Fruit fly (Drosophila melanogaster) whole organism, embryonic: ENCODE measurements around the gene Sodh2.

Source experiments
- B-H1 ChIP-seq: fragments of 200-800 bp; sonication (Bioruptor generic); IDR thresholded peaks from 3 replicates; pipeline ENCODE4 v1.3.6; 2022; ENCODE audit warnings: missing biosample characterization, missing genetic modification characterization
- Bteb2 ChIP-seq: fragments of 200-800 bp; sonication (Bioruptor generic); optimal IDR thresholded peaks from 2 replicates; lab custom pipeline; 2016; ENCODE audit warnings: missing biosample characterization, missing genetic modification characterization
- CG11696 ChIP-seq: fragments of 200-800 bp; sonication (Bioruptor generic); IDR thresholded peaks from 2 replicates; pipeline ENCODE4 v1.3.6; 2022; ENCODE audit warnings: missing biosample characterization, missing genetic modification characterization
- CG12071 ChIP-seq: fragments of 200-800 bp; sonication (Bioruptor generic); optimal IDR thresholded peaks from 3 replicates; lab custom pipeline; 2018; ENCODE audit warnings: missing biosample characterization, mild to moderate bottlenecking, missing genetic modification characterization
- CG12219 ChIP-seq: fragments of 200-800 bp; sonication (Bioruptor generic); optimal IDR thresholded peaks from 3 replicates; lab custom pipeline; 2018; ENCODE audit warnings: missing biosample characterization, mild to moderate bottlenecking, missing genetic modification characterization
- CG1233 ChIP-seq: fragments of 200-800 bp; sonication (Bioruptor generic); optimal IDR thresholded peaks from 4 replicates; lab custom pipeline; 2018; ENCODE audit warnings: missing biosample characterization, mild to moderate bottlenecking, missing genetic modification characterization
- CG12769 ChIP-seq: fragments of 200-800 bp; sonication (Bioruptor generic); optimal IDR thresholded peaks from 2 replicates; lab custom pipeline; 2019; ENCODE audit warnings: missing biosample characterization, mild to moderate bottlenecking, missing genetic modification characterization, moderate library complexity
- CG14050 ChIP-seq: fragments of 200-800 bp; sonication (Bioruptor generic); IDR thresholded peaks from 3 replicates; pipeline ENCODE4 v1.3.6; 2022; ENCODE audit warnings: missing biosample characterization, missing genetic modification characterization
- CG14710 ChIP-seq: fragments of 200-800 bp; sonication (Bioruptor generic); optimal IDR thresholded peaks from 3 replicates; lab custom pipeline; 2019; ENCODE audit warnings: missing biosample characterization, mild to moderate bottlenecking, missing genetic modification characterization, moderate library complexity
- CG14860 ChIP-seq: fragments of 200-800 bp; sonication (Bioruptor generic); IDR thresholded peaks from 3 replicates; pipeline ENCODE4 v1.3.6; 2022; ENCODE audit warnings: missing biosample characterization, missing genetic modification characterization; ENCODE audit not compliant: partially characterized antibody
- CG1603 ChIP-seq: fragments of 200-800 bp; sonication (Bioruptor generic); optimal IDR thresholded peaks from 2 replicates; lab custom pipeline; 2019; ENCODE audit warnings: missing biosample characterization, mild to moderate bottlenecking, missing genetic modification characterization, moderate library complexity
- CG17829 ChIP-seq: fragments of 200-800 bp; optimal IDR thresholded peaks from 2 replicates; lab custom pipeline; 2019; ENCODE audit warnings: missing biosample characterization, mild to moderate bottlenecking, missing genetic modification characterization, moderate library complexity
- CG2202 ChIP-seq: fragments of 200-800 bp; sonication (Bioruptor generic); optimal IDR thresholded peaks from 2 replicates; lab custom pipeline; 2018; ENCODE audit warnings: missing biosample characterization, mild to moderate bottlenecking, missing genetic modification characterization
- CG2712 ChIP-seq: fragments of 200-800 bp; optimal IDR thresholded peaks from 3 replicates; lab custom pipeline; 2019; ENCODE audit warnings: missing biosample characterization, mild to moderate bottlenecking, missing genetic modification characterization, moderate library complexity
- CG31365 ChIP-seq: fragments of 200-800 bp; sonication (Bioruptor generic); optimal IDR thresholded peaks from 2 replicates; lab custom pipeline; 2018; ENCODE audit warnings: missing biosample characterization, mild to moderate bottlenecking, missing genetic modification characterization
- CG34376 ChIP-seq: fragments of 200-800 bp; sonication (Bioruptor generic); optimal IDR thresholded peaks from 2 replicates; lab custom pipeline; 2018; ENCODE audit warnings: missing biosample characterization, mild to moderate bottlenecking, missing genetic modification characterization
- CG34422 ChIP-seq: fragments of 200-800 bp; sonication (Bioruptor generic); IDR thresholded peaks from 3 replicates; pipeline ENCODE4 v1.3.6; 2022; ENCODE audit warnings: missing biosample characterization, missing genetic modification characterization
- CG3838 ChIP-seq: fragments of 200-800 bp; sonication (Bioruptor generic); optimal IDR thresholded peaks from 3 replicates; lab custom pipeline; 2016; ENCODE audit warnings: missing biosample characterization, missing genetic modification characterization
- CG5953 ChIP-seq: fragments of 200-800 bp; sonication (Bioruptor generic); IDR thresholded peaks from 2 replicates; pipeline ENCODE4 v1.3.6; 2022; ENCODE audit warnings: missing biosample characterization, missing genetic modification characterization
- CG7372 ChIP-seq: fragments of 200-800 bp; sonication (Bioruptor generic); IDR thresholded peaks from 2 replicates; pipeline ENCODE4 v1.3.6; 2022; ENCODE audit warnings: missing biosample characterization, missing genetic modification characterization
- CG7556 ChIP-seq: fragments of 200-800 bp; sonication (Bioruptor generic); optimal IDR thresholded peaks from 2 replicates; lab custom pipeline; 2017; ENCODE audit warnings: missing biosample characterization, mild to moderate bottlenecking, missing genetic modification characterization
- CG8281 ChIP-seq: fragments of 200-800 bp; sonication (Bioruptor generic); optimal IDR thresholded peaks from 2 replicates; lab custom pipeline; 2018; ENCODE audit warnings: missing biosample characterization, mild to moderate bottlenecking, missing genetic modification characterization, moderate library complexity
- CG8765 ChIP-seq: fragments of 200-800 bp; sonication (Bioruptor generic); IDR thresholded peaks from 2 replicates; pipeline ENCODE4 v1.3.6; 2022; ENCODE audit warnings: missing biosample characterization, missing genetic modification characterization
- CG8924 ChIP-seq: fragments of 200-800 bp; optimal IDR thresholded peaks from 3 replicates; lab custom pipeline; 2019; ENCODE audit warnings: missing biosample characterization, mild to moderate bottlenecking, missing genetic modification characterization, moderate library complexity
- CG9437 ChIP-seq: fragments of 200-800 bp; sonication (Bioruptor generic); optimal IDR thresholded peaks from 2 replicates; lab custom pipeline; 2018; ENCODE audit warnings: missing biosample characterization, mild to moderate bottlenecking, missing genetic modification characterization
- Dbx ChIP-seq: fragments of 200-800 bp; sonication (Bioruptor generic); IDR thresholded peaks from 3 replicates; pipeline ENCODE4 v1.3.6; 2022; ENCODE audit warnings: missing biosample characterization, missing genetic modification characterization
- Deaf1 ChIP-seq: fragments of 200-800 bp; optimal IDR thresholded peaks from 3 replicates; lab custom pipeline; 2019; ENCODE audit warnings: missing biosample characterization, mild to moderate bottlenecking, missing genetic modification characterization, moderate library complexity
- Fer1 ChIP-seq: fragments of 200-800 bp; sonication (Bioruptor generic); optimal IDR thresholded peaks from 2 replicates; lab custom pipeline; 2017; ENCODE audit warnings: missing biosample characterization, mild to moderate bottlenecking, missing genetic modification characterization
- HLH4C ChIP-seq: fragments of 200-800 bp; sonication (Bioruptor generic); IDR thresholded peaks from 3 replicates; pipeline ENCODE4 v1.3.6; 2022; ENCODE audit warnings: missing biosample characterization, missing genetic modification characterization; ENCODE audit not compliant: partially characterized antibody
- HmgZ ChIP-seq: fragments of 200-800 bp; sonication (Bioruptor generic); optimal IDR thresholded peaks from 2 replicates; lab custom pipeline; 2018; ENCODE audit warnings: missing biosample characterization, mild to moderate bottlenecking, missing genetic modification characterization
- Hmr ChIP-seq: fragments of 200-800 bp; sonication (Bioruptor generic); optimal IDR thresholded peaks from 3 replicates; lab custom pipeline; 2017; ENCODE audit warnings: mild to moderate bottlenecking, missing biosample characterization, missing genetic modification reagents, missing genetic modification characterization
- Meics ChIP-seq: fragments of 200-800 bp; sonication (Bioruptor generic); optimal IDR thresholded peaks from 2 replicates; lab custom pipeline; 2017; ENCODE audit warnings: missing biosample characterization, mild to moderate bottlenecking, missing genetic modification characterization
- Usf ChIP-seq: fragments of 200-800 bp; sonication (Bioruptor generic); optimal IDR thresholded peaks from 2 replicates; lab custom pipeline; 2017; ENCODE audit warnings: missing genotype, missing biosample characterization, missing genetic modification characterization
- bbx ChIP-seq: fragments of 200-800 bp; sonication (Bioruptor generic); IDR thresholded peaks from 2 replicates; pipeline ENCODE4 v1.3.6; 2022; ENCODE audit warnings: missing biosample characterization, missing genetic modification characterization; ENCODE audit not compliant: partially characterized antibody
- chinmo ChIP-seq: fragments of 200-800 bp; sonication (Bioruptor generic); IDR thresholded peaks from 4 replicates; pipeline ENCODE4 v1.3.6; 2022; ENCODE audit warnings: missing biosample characterization, missing genetic modification characterization; ENCODE audit not compliant: partially characterized antibody
- ci ChIP-seq: fragments of 200-800 bp; sonication (Bioruptor generic); IDR thresholded peaks from 3 replicates; pipeline ENCODE4 v1.3.6; 2022; ENCODE audit warnings: missing biosample characterization, missing genetic modification characterization
- croc ChIP-seq: fragments of 200-800 bp; sonication (Bioruptor generic); conservative IDR thresholded peaks from 3 replicates; pipeline ENCODE4 v1.3.6; 2022; ENCODE audit warnings: missing biosample characterization, missing genetic modification characterization
- insv ChIP-seq, 2 experiments: fragments of 200-800 bp; sonication (Bioruptor generic); optimal IDR thresholded peaks; 3 replicates each; lab custom pipeline; 2016 to 2018; ENCODE audit warnings: missing biosample characterization in 2 of 2, missing genetic modification characterization in 2 of 2
- kni ChIP-seq: fragments of 200-800 bp; sonication (Bioruptor generic); optimal IDR thresholded peaks from 3 replicates; lab custom pipeline; 2017; ENCODE audit warnings: mild to moderate bottlenecking, missing biosample characterization, missing genetic modification reagents, missing genetic modification characterization
- nerfin-2 ChIP-seq: fragments of 200-800 bp; sonication (Bioruptor generic); IDR thresholded peaks from 2 replicates; pipeline ENCODE4 v1.3.6; 2022; ENCODE audit warnings: missing biosample characterization, missing genetic modification characterization; ENCODE audit not compliant: partially characterized antibody
- odd ChIP-seq: fragments of 200-800 bp; sonication (Bioruptor generic); optimal IDR thresholded peaks from 2 replicates; lab custom pipeline; 2017; ENCODE audit warnings: missing biosample characterization, mild to moderate bottlenecking, missing genetic modification characterization
- org-1 ChIP-seq: fragments of 200-800 bp; sonication (Bioruptor generic); optimal IDR thresholded peaks from 2 replicates; lab custom pipeline; 2017; ENCODE audit warnings: missing biosample characterization, missing genetic modification characterization
- phol ChIP-seq: fragments of 200-800 bp; sonication (Bioruptor generic); optimal IDR thresholded peaks from 3 replicates; lab custom pipeline; 2018; ENCODE audit warnings: missing biosample characterization, mild to moderate bottlenecking, missing genetic modification characterization, moderate library complexity
- pzg ChIP-seq: fragments of 200-800 bp; sonication (Bioruptor generic); optimal IDR thresholded peaks from 3 replicates; lab custom pipeline; 2018; ENCODE audit warnings: missing biosample characterization, mild to moderate bottlenecking, missing genetic modification characterization, moderate library complexity
- row ChIP-seq: fragments of 200-800 bp; sonication (Bioruptor generic); IDR thresholded peaks from 3 replicates; pipeline ENCODE4 v1.3.6; 2022; ENCODE audit warnings: missing biosample characterization, missing genetic modification characterization
- sc ChIP-seq, 3 experiments: fragments of >200 bp in 2 of 3; fragments of 200-800 bp in 1 of 3; sonication (Bioruptor generic) in 1 of 3; optimal IDR thresholded peaks; 2 replicates in 2 of 3; 3 replicates in 1 of 3; lab custom pipeline; 2017; ENCODE audit warnings: mild to moderate bottlenecking in 1 of 3, missing biosample characterization in 1 of 3, missing genetic modification characterization in 1 of 3, missing genetic modification reagents in 1 of 3
- wek ChIP-seq: fragments of 200-800 bp; sonication (Bioruptor generic); optimal IDR thresholded peaks from 3 replicates; lab custom pipeline; 2018; ENCODE audit warnings: missing biosample characterization, mild to moderate bottlenecking, missing genetic modification characterization, moderate library complexity
- zfh1 ChIP-seq: fragments of 200-800 bp; sonication (Bioruptor generic); IDR thresholded peaks from 3 replicates; pipeline ENCODE4 v1.3.6; 2022; ENCODE audit warnings: missing biosample characterization, missing genetic modification characterization

Gene Sodh2

DNA sequence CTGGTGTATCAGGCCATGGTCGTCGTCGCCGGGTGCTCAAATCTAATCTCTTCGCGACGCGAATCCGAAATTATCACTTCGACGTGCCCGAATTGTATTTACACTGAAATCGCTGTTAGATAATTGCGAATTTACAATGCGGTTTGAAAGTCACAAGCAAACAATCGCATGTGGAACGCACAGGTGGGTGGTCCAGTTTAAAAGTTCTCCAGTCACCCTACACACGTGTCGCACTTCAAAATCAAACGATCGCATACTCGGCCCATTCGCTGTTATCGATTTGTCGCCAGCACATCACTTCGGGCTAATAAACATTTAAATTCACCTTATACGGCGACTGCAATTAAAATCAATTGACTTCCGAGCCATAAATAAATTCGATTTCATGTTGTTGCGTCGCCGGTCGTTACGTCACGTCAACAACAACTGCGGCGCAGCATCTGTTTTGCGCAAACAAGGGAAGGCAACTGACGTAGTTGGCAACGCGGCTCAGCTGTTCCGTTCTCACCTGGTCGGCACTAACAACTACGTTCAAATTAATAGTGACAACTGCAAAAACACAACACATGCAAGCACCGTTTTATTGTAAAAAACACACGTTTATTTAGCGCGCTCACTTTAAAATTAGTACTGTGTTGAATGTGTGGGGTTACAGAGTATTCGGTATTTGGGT lies 13.3 kb upstream of the Sodh2 start, which contains the start of gene CG6574 (continued):
- TF ChIP-seq CG8765: no peak
- no peak for TF ChIP-seq insv (GFP tag; optimal IDR thresholded peaks at IDR 0.05; lab: Kevin White, UChicago)
- TF ChIP-seq phol (tag; lab: Kevin White, UChicago): peak; percentile 33
- TF ChIP-seq CG9437 (GFP tag; lab: Kevin White, UChicago): peak; percentile 98
- TF ChIP-seq CG7372 (GFP tag; lab: Robert Waterston, UW): no peak
- no peak for TF ChIP-seq bbx
- no peak for TF ChIP-seq CG2202 (tag; lab: Kevin White, UChicago)
- TF ChIP-seq CG1233 (GFP tag; lab: Kevin White, UChicago): no peak
- TF ChIP-seq croc (GFP tag; lab: Robert Waterston, UW): no peak
- TF ChIP-seq Fer1: peak; percentile 26
- no peak for TF ChIP-seq odd (GFP tag; lab: Kevin White, UChicago)
- peak; percentile 34 for TF ChIP-seq CG31365
- peak; percentile 79; the same call in 3 of the 4 replicates for TF ChIP-seq chinmo (GFP tag; lab: Robert Waterston, UW)
- TF ChIP-seq Dbx (GFP tag; lab: Robert Waterston, UW): no peak
- no peak for TF ChIP-seq CG5953 (GFP tag; lab: Robert Waterston, UW)
- TF ChIP-seq Meics (GFP tag; lab: Kevin White, UChicago): peak; percentile 23
- TF ChIP-seq sc (optimal IDR thresholded peaks at IDR 0.05; lab: Kevin White, UChicago): no peak
- TF ChIP-seq sc (GFP tag; optimal IDR thresholded peaks at IDR 0.05; lab: Kevin White, UChicago): no peak
- no peak for TF ChIP-seq nerfin-2
- TF ChIP-seq CG34376: peak; percentile 46
- no peak for TF ChIP-seq kni (GFP tag; lab: Kevin White, UChicago)
- no peak for TF ChIP-seq CG12219 (GFP tag; lab: Kevin White, UChicago)
- peak; percentile 5 for TF ChIP-seq CG8924 (tag; lab: Kevin White, UChicago)
- TF ChIP-seq CG12071: peak; percentile 35
- TF ChIP-seq CG17829 (tag; lab: Kevin White, UChicago): peak; percentile 3
- TF ChIP-seq CG11696 (GFP tag; lab: Robert Waterston, UW): peak; percentile 95
- TF ChIP-seq CG3838 (GFP tag; lab: Kevin White, UChicago): peak; percentile 17
- TF ChIP-seq Usf (GFP tag; lab: Kevin White, UChicago): no peak
- no peak for TF ChIP-seq row (GFP tag; lab: Robert Waterston, UW)
- TF ChIP-seq Bteb2 (GFP tag; lab: Kevin White, UChicago): no peak
- TF ChIP-seq HmgZ (tag; lab: Kevin White, UChicago): peak; percentile 2
- TF ChIP-seq CG8281 (tag; lab: Kevin White, UChicago): no peak
- no peak for TF ChIP-seq B-H1 (GFP tag; lab: Robert Waterston, UW)
- TF ChIP-seq pzg (GFP tag; lab: Kevin White, UChicago): peak; percentile 38
- TF ChIP-seq HLH4C (GFP tag; lab: Robert Waterston, UW): 0 out of 3 replicates have a peak, but pooled peaks have one; percentile 2
- peak; percentile 19 for TF ChIP-seq CG1603 (tag; lab: Kevin White, UChicago)
- TF ChIP-seq CG14710 (tag; lab: Kevin White, UChicago): peak; percentile 15
- peak; percentile 43 for TF ChIP-seq Hmr
- no peak for TF ChIP-seq Deaf1 (tag; lab: Kevin White, UChicago)
- peak; percentile 18 for TF ChIP-seq org-1 (GFP tag; lab: Kevin White, UChicago)
- peak; percentile 38; the same call in 1 of the 3 replicates for TF ChIP-seq CG14050 (GFP tag; lab: Robert Waterston, UW)
- peak; percentile 40 for TF ChIP-seq CG12769 (tag; lab: Kevin White, UChicago)
- TF ChIP-seq ci (GFP tag; lab: Robert Waterston, UW): peak; percentile 40; the same call in 1 of the 3 replicates
- peak; percentile 20; the same call in 1 of the 3 replicates for TF ChIP-seq CG34422
- TF ChIP-seq zfh1: 0 out of 3 replicates have a peak, but pooled peaks have one; percentile 18
- peak; percentile 5 for TF ChIP-seq CG7556 (GFP tag; lab: Kevin White, UChicago)
- TF ChIP-seq CG2712 (tag; lab: Kevin White, UChicago): peak; percentile 6
- peak; percentile 2 for TF ChIP-seq wek (GFP tag; lab: Kevin White, UChicago)
- no peak for TF ChIP-seq CG14860 (GFP tag; lab: Robert Waterston, UW)
